Worm (Caenorhabditis elegans) whole organism, L4 larva: ENCODE measurements around the gene F38B6.8.
A peak's percentile ranks its signal among the peaks of the same experiment; 100 is the strongest.

Experiments
- D1046.2 ChIP-seq: fragments of 200-800 bp; sonication (Bioruptor generic); IDR thresholded peaks from 2 replicates; pipeline ENCODE4 v1.3.6; 2022; ENCODE audit warnings: missing genetic modification characterization, missing compliant biosample characterization
- F26F4.8 ChIP-seq: fragments of 200-800 bp; sonication (Bioruptor generic); conservative IDR thresholded peaks from 2 replicates; pipeline ENCODE4 v1.3.6; 2022; ENCODE audit warnings: missing genetic modification characterization, missing compliant biosample characterization
- F49E8.2 ChIP-seq: sonication (generic microtip); optimal IDR thresholded peaks from 2 replicates; lab custom pipeline; 2016; ENCODE audit warnings: missing compliant biosample characterization, mild to moderate bottlenecking, missing genetic modification characterization, borderline replicate concordance
- R02D3.7 ChIP-seq: fragments of 150-350 bp; sonication (generic microtip); optimal IDR thresholded peaks from 3 replicates; lab custom pipeline; 2014; ENCODE audit warnings: missing biosample characterization, missing genetic modification characterization
- T26A8.4 ChIP-seq: fragments of 200-800 bp; sonication (Bioruptor generic); IDR thresholded peaks from 2 replicates; pipeline ENCODE4 v1.3.6; 2022; ENCODE audit warnings: missing genetic modification characterization, missing compliant biosample characterization
- Y105C5A.15 ChIP-seq: fragments of 200-800 bp; sonication (Bioruptor generic); IDR thresholded peaks from 2 replicates; pipeline ENCODE4 v1.3.6; 2022; ENCODE audit warnings: missing genetic modification characterization, missing compliant biosample characterization
- Y48G9A.11 ChIP-seq: fragments of 200-800 bp; sonication (Bioruptor generic); IDR thresholded peaks from 2 replicates; pipeline ENCODE4 v1.3.6; 2022; ENCODE audit warnings: missing genetic modification reagents, missing genetic modification characterization, missing compliant biosample characterization
- Y5F2A.4 ChIP-seq: fragments of 200-800 bp; sonication (Bioruptor generic); optimal IDR thresholded peaks from 2 replicates; lab custom pipeline; 2018; ENCODE audit warnings: mild to moderate bottlenecking, missing genetic modification characterization, missing compliant biosample characterization
- ZK337.2 ChIP-seq: fragments of 200-800 bp; sonication (Bioruptor generic); IDR thresholded peaks from 2 replicates; pipeline ENCODE4 v1.3.6; 2022; ENCODE audit warnings: missing genetic modification reagents, missing genetic modification characterization, missing compliant biosample characterization
- ZK546.5 ChIP-seq, 2 experiments: sonication (generic microtip); optimal IDR thresholded peaks; 2 replicates each; lab custom pipeline; 2017; ENCODE audit warnings: missing biosample characterization in 2 of 2, missing genetic modification characterization in 2 of 2
- aha-1 ChIP-seq: fragments of 150-350 bp; peaks from one replicate; lab custom pipeline; 2014; ENCODE audit warnings: missing biosample characterization, missing genetic modification characterization
- ceh-28 ChIP-seq: fragments of 150-350 bp; optimal IDR thresholded peaks from 2 replicates; lab custom pipeline; 2014; ENCODE audit warnings: missing biosample characterization, missing genetic modification reagents, missing genetic modification characterization
- ces-1 ChIP-seq: fragments of 150-350 bp; sonication (generic microtip); optimal IDR thresholded peaks from 4 replicates; lab custom pipeline; 2014; ENCODE audit warnings: missing biosample characterization, missing genetic modification reagents, missing genetic modification characterization
- daf-12 ChIP-seq: fragments of 150-350 bp; optimal IDR thresholded peaks from 2 replicates; lab custom pipeline; 2014; ENCODE audit warnings: missing biosample characterization, missing genetic modification reagents, missing genetic modification characterization
- daf-16 ChIP-seq, 3 experiments: sonication (generic microtip); optimal IDR thresholded peaks; 2 replicates each; lab custom pipeline; 2016 to 2017; ENCODE audit warnings: missing genetic modification characterization in 3 of 3, missing genetic modification reagents in 3 of 3, mild to moderate bottlenecking in 2 of 3, missing compliant biosample characterization in 2 of 3, missing biosample characterization in 1 of 3, moderate library complexity in 1 of 3
- dmd-6 ChIP-seq: fragments of 200-800 bp; sonication (Bioruptor generic); IDR thresholded peaks from 2 replicates; pipeline ENCODE4 v1.3.6; 2022; ENCODE audit warnings: missing genetic modification reagents, missing genetic modification characterization, missing compliant biosample characterization
- dpl-1 ChIP-seq: fragments of 150-350 bp; optimal IDR thresholded peaks from 2 replicates; lab custom pipeline; 2014; ENCODE audit warnings: missing biosample characterization, missing genetic modification reagents, missing genetic modification characterization
- duxl-1 ChIP-seq: sonication (generic microtip); optimal IDR thresholded peaks from 2 replicates; lab custom pipeline; 2016; ENCODE audit warnings: mild to moderate bottlenecking, missing genetic modification characterization, moderate library complexity, missing compliant biosample characterization; ENCODE audit not compliant: poor library complexity
- egl-27 ChIP-seq: sonication (generic microtip); optimal IDR thresholded peaks from 3 replicates; lab custom pipeline; 2017; ENCODE audit warnings: missing biosample characterization, missing genetic modification reagents, missing genetic modification characterization
- fos-1 ChIP-seq: fragments of 150-350 bp; optimal IDR thresholded peaks from 2 replicates; lab custom pipeline; 2014; ENCODE audit warnings: missing biosample characterization, missing genetic modification characterization
- hlh-11 ChIP-seq: fragments of 200-800 bp; sonication (Bioruptor generic); optimal IDR thresholded peaks from 2 replicates; lab custom pipeline; 2018; ENCODE audit warnings: mild to moderate bottlenecking, missing genetic modification characterization, missing compliant biosample characterization
- jun-1 ChIP-seq: fragments of 150-350 bp; optimal IDR thresholded peaks from 2 replicates; lab custom pipeline; 2014; ENCODE audit warnings: missing biosample characterization, missing genetic modification reagents, missing genetic modification characterization
- lin-13 ChIP-seq: fragments of 150-350 bp; optimal IDR thresholded peaks from 2 replicates; lab custom pipeline; 2014; ENCODE audit warnings: missing biosample characterization, missing genetic modification reagents, missing genetic modification characterization
- lin-15B ChIP-seq: fragments of 150-350 bp; sonication (generic microtip); optimal IDR thresholded peaks from 3 replicates; lab custom pipeline; 2014; ENCODE audit warnings: missing biosample characterization, missing genetic modification characterization
- lin-38 ChIP-seq: fragments of 200-800 bp; sonication (Bioruptor generic); IDR thresholded peaks from 2 replicates; pipeline ENCODE4 v1.3.6; 2022; ENCODE audit warnings: missing genetic modification reagents, missing genetic modification characterization, missing compliant biosample characterization
- lsy-2 ChIP-seq, 2 experiments: fragments of 150-350 bp in 1 of 2; sonication (generic microtip) in 1 of 2; optimal IDR thresholded peaks; 2 replicates each; lab custom pipeline; 2014 to 2017; ENCODE audit warnings: missing biosample characterization in 2 of 2, missing genetic modification characterization in 2 of 2
- mdl-1 ChIP-seq, 2 experiments: fragments of 150-350 bp in 1 of 2; sonication (generic microtip) in 1 of 2; optimal IDR thresholded peaks; 2 replicates each; lab custom pipeline; 2014 to 2017; ENCODE audit warnings: missing biosample characterization in 2 of 2, missing genetic modification characterization in 2 of 2
- mdt-29 ChIP-seq: fragments of 200-800 bp; sonication (Bioruptor generic); IDR thresholded peaks from 2 replicates; pipeline ENCODE4 v1.3.6; 2022; ENCODE audit warnings: missing genetic modification reagents, missing genetic modification characterization, missing compliant biosample characterization
- mep-1 ChIP-seq: fragments of 150-350 bp; sonication (generic microtip); optimal IDR thresholded peaks from 3 replicates; lab custom pipeline; 2014; ENCODE audit warnings: missing biosample characterization, missing genetic modification characterization
- mes-2 ChIP-seq: sonication (generic microtip); optimal IDR thresholded peaks from 2 replicates; lab custom pipeline; 2016; ENCODE audit warnings: missing genotype, mild to moderate bottlenecking, missing genetic modification characterization, missing compliant biosample characterization; ENCODE audit not compliant: poor library complexity, severe bottlenecking
- mxl-2 ChIP-seq: fragments of 200-800 bp; sonication (Bioruptor generic); conservative IDR thresholded peaks from 2 replicates; pipeline ENCODE4 v1.3.6; 2022; ENCODE audit warnings: missing genetic modification reagents, missing genetic modification characterization, missing compliant biosample characterization
- mxl-3 ChIP-seq: fragments of 200-800 bp; sonication (Bioruptor generic); optimal IDR thresholded peaks from 2 replicates; lab custom pipeline; 2018; ENCODE audit warnings: mild to moderate bottlenecking, missing genetic modification characterization, missing compliant biosample characterization
- nhr-10 ChIP-seq: fragments of 150-350 bp; optimal IDR thresholded peaks from 2 replicates; lab custom pipeline; 2014; ENCODE audit warnings: missing biosample characterization, missing genetic modification characterization
- nhr-28 ChIP-seq: fragments of 150-350 bp; optimal IDR thresholded peaks from 2 replicates; lab custom pipeline; 2014; ENCODE audit warnings: missing biosample characterization, missing genetic modification characterization
- nhr-41 ChIP-seq: fragments of 200-800 bp; sonication (Bioruptor generic); IDR thresholded peaks from 2 replicates; pipeline ENCODE4 v1.3.6; 2022; ENCODE audit warnings: missing genetic modification reagents, missing genetic modification characterization, missing compliant biosample characterization
- nhr-42 ChIP-seq: fragments of 200-800 bp; sonication (Bioruptor generic); IDR thresholded peaks from 2 replicates; pipeline ENCODE4 v1.3.6; 2022; ENCODE audit warnings: missing genetic modification characterization, missing compliant biosample characterization
- nhr-48 ChIP-seq: sonication (generic microtip); optimal IDR thresholded peaks from 2 replicates; lab custom pipeline; 2016; ENCODE audit warnings: mild to moderate bottlenecking, missing genetic modification characterization, missing compliant biosample characterization
- nhr-6 ChIP-seq: fragments of 150-350 bp; optimal IDR thresholded peaks from 2 replicates; lab custom pipeline; 2014; ENCODE audit warnings: missing biosample characterization, missing genetic modification characterization
- pha-4 ChIP-seq, 2 experiments: fragments of 150-350 bp in 1 of 2; fragments of 200-800 bp in 1 of 2; sonication (Bioruptor generic) in 1 of 2; IDR thresholded peaks in 1 of 2; optimal IDR thresholded peaks in 1 of 2; 2 replicates each; pipeline versions ENCODE4 v1.3.6 to Lab custom; 2014 to 2022; ENCODE audit warnings: missing genetic modification characterization in 2 of 2, missing genetic modification reagents in 2 of 2, missing biosample characterization in 1 of 2, missing compliant biosample characterization in 1 of 2
- pqm-1 ChIP-seq: sonication (generic microtip); optimal IDR thresholded peaks from 2 replicates; lab custom pipeline; 2017; ENCODE audit warnings: missing biosample characterization, missing genetic modification characterization
- saeg-2 ChIP-seq: fragments of 200-800 bp; sonication (Bioruptor generic); IDR thresholded peaks from 2 replicates; pipeline ENCODE4 v1.3.6; 2022; ENCODE audit warnings: missing genetic modification reagents, missing genetic modification characterization, missing compliant biosample characterization
- set-16 ChIP-seq: fragments of 200-800 bp; sonication (Bioruptor generic); IDR thresholded peaks from 2 replicates; pipeline ENCODE4 v1.3.6; 2022; ENCODE audit warnings: missing genetic modification reagents, missing genetic modification characterization, missing compliant biosample characterization
- spr-1 ChIP-seq: sonication (generic microtip); optimal IDR thresholded peaks from 2 replicates; lab custom pipeline; 2016; ENCODE audit warnings: mild to moderate bottlenecking, missing genetic modification characterization, missing compliant biosample characterization
- unc-39 ChIP-seq: sonication (generic microtip); optimal IDR thresholded peaks from 2 replicates; lab custom pipeline; 2017; ENCODE audit warnings: missing biosample characterization, missing genetic modification characterization
- vab-7 ChIP-seq: fragments of 200-800 bp; sonication (Bioruptor generic); IDR thresholded peaks from 2 replicates; pipeline ENCODE4 v1.3.6; 2022; ENCODE audit warnings: missing genetic modification reagents, missing genetic modification characterization, missing compliant biosample characterization
- zfp-3 ChIP-seq: fragments of 200-800 bp; sonication (Bioruptor generic); conservative IDR thresholded peaks from 2 replicates; pipeline ENCODE4 v1.3.6; 2022; ENCODE audit warnings: missing genetic modification reagents, missing genetic modification characterization, missing compliant biosample characterization
- ztf-7 ChIP-seq: fragments of 150-350 bp; optimal IDR thresholded peaks from 2 replicates; lab custom pipeline; 2014; ENCODE audit warnings: missing biosample characterization, missing genetic modification characterization

Gene F38B6.8

DNA sequence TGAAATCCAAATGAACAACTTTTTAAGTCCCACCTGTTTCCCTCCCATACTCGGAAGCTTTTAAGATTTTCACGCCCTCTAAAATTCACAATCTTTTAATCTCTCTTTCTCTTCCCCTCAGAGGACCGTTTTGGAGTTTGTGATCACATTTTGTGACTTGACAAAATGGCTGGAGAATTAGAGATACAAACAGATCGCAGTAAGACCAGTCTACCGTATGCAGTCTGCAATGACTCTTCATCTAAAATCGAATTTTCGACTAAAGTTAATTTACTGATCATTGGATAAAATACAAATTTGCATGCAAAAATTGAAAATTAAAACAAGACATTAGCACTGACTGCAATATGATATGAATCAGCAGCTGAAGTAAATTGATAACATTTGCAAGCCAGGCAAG is 41.1 kb downstream of the F38B6.8 start (continued):
- TF ChIP-seq aha-1 (tag; lab: Kevin White, UChicago) = peak; percentile 78
- TF ChIP-seq nhr-6 = no peak
- no peak for TF ChIP-seq vab-7
- TF ChIP-seq unc-39 (tag; lab: Kevin White, UChicago) = no peak
- TF ChIP-seq F49E8.2 = no peak
- TF ChIP-seq ces-1 = no peak
- no peak for TF ChIP-seq mdt-29 (GFP tag; lab: Robert Waterston, UW)
- TF ChIP-seq egl-27 (tag; lab: Kevin White, UChicago) = no peak
- no peak for TF ChIP-seq lin-15B (tag; lab: Kevin White, UChicago)
- TF ChIP-seq ztf-7 (tag; lab: Kevin White, UChicago) = no peak
- TF ChIP-seq F26F4.8 (GFP tag; lab: Robert Waterston, UW) = no peak
- no peak for TF ChIP-seq ZK546.5 (tag; optimal IDR thresholded peaks at IDR 0.05; lab: Kevin White, UChicago)
- TF ChIP-seq T26A8.4 = no peak
- no peak for TF ChIP-seq saeg-2
- no peak for TF ChIP-seq zfp-3 (GFP tag; lab: Robert Waterston, UW)
- TF ChIP-seq nhr-42 (GFP tag; lab: Robert Waterston, UW) = no peak
- no peak for TF ChIP-seq dpl-1 (GFP tag; lab: Kevin White, UChicago)
- no peak for TF ChIP-seq mxl-2 (GFP tag; lab: Robert Waterston, UW)
- TF ChIP-seq R02D3.7 (tag; lab: Kevin White, UChicago) = no peak
- TF ChIP-seq mes-2 (tag; lab: Kevin White, UChicago) = no peak
- TF ChIP-seq daf-16 (GFP tag; optimal IDR thresholded peaks at IDR 0.05; lab: Kevin White, UChicago) = no peak
- peak; percentile 1 for TF ChIP-seq daf-16 (tag; optimal IDR thresholded peaks at IDR 0.05; lab: Kevin White, UChicago)
- no peak for TF ChIP-seq Y5F2A.4 (GFP tag; lab: Kevin White, UChicago)
- TF ChIP-seq lin-38 (GFP tag; lab: Robert Waterston, UW) = no peak
- TF ChIP-seq mep-1 (tag; lab: Kevin White, UChicago) = no peak
- no peak for TF ChIP-seq Y105C5A.15 (GFP tag; lab: Robert Waterston, UW)
- TF ChIP-seq nhr-28 (tag; lab: Kevin White, UChicago) = peak; percentile 32
- no peak for TF ChIP-seq pha-4 (GFP tag; IDR thresholded peaks at IDR 0.05; lab: Robert Waterston, UW)
- no peak for TF ChIP-seq pha-4 (tag; optimal IDR thresholded peaks at IDR 0.05; lab: Kevin White, UChicago)
- TF ChIP-seq fos-1 (tag; lab: Kevin White, UChicago) = no peak
- TF ChIP-seq ZK337.2 (GFP tag; lab: Robert Waterston, UW) = no peak
- no peak for TF ChIP-seq daf-12 (tag; lab: Kevin White, UChicago)
- no peak for TF ChIP-seq lin-13 (GFP tag; lab: Kevin White, UChicago)
- no peak for TF ChIP-seq D1046.2
- no peak for TF ChIP-seq duxl-1 (tag; lab: Kevin White, UChicago)
- TF ChIP-seq Y48G9A.11 (GFP tag; lab: Robert Waterston, UW) = no peak
- no peak for TF ChIP-seq spr-1 (tag; lab: Kevin White, UChicago)

DNA sequence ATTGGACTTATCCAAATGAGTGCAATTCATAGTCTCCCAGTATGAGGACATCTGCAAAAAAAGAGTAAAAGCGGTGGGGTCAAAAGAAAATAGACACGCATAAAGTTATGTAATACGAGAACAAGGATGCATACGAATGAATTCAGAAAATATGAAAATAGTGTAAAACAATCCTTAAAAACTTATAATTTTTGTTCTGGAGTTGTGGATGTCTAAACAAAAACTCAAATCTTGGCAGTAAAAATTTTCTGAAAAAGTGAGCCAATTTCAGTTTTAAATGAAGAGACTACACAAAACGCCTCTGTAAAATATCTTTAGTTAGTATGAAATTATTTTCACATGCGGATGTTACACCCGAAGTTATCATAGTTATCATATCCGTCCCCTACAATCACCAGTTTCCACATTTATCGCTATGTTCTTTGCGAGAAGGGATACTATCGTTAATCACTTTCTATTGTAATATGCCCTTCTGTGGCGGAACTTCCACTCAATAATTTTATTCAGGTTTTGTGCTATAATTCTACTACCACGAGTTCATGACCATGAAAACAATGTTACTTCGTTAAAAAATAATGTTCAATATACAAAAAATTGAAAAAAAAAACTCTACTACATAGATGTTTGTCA is 41.9 kb downstream of the F38B6.8 start, which contains the start of gene nhr-120:
TSS of gene nhr-120 (minus strand) at position 51 of the 630 bp plus-strand sequence.
- TF ChIP-seq aha-1 (tag; lab: Kevin White, UChicago) (peak; percentile 49), set-16 (no peak)

DNA sequence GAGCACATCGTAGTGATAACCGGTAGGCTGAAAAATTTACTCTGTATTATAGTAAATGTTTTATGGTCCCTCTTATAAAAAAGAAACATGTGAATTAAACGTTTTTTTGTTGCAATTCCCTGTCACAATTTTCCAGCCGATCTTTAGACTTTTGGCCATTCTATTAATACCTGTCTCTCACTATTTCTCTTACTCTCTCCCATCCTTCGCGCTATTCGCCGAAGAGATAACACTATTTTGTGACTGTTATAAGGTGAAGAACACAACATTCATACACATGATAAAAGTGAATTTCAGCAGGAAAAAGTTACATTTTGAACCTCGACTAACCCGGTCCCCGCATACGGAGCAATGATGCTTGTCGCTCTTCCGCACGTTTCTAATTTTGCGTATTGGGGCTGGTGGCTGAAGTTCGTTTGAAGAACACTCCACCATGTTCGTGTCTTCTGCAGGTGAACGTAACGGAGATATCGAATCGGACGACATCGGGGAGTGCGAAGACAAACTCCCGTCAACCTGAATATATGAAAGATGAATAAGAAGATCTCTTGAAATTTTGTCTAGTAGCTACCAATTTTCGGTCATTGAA is 43.5 kb downstream of the F38B6.8 start:
- peak; percentile 42 for TF ChIP-seq mep-1 (tag; lab: Kevin White, UChicago)
- TF ChIP-seq R02D3.7 (tag; lab: Kevin White, UChicago) = no peak
- TF ChIP-seq ceh-28 (tag; lab: Kevin White, UChicago) = no peak
- TF ChIP-seq T26A8.4 = no peak
- peak; percentile 85 for TF ChIP-seq pqm-1 (tag; lab: Kevin White, UChicago)
- peak; percentile 76 for TF ChIP-seq hlh-11 (tag; lab: Kevin White, UChicago)
- no peak for TF ChIP-seq daf-16 (GFP tag; optimal IDR thresholded peaks at IDR 0.05; lab: Kevin White, UChicago)
- peak; percentile 41 for TF ChIP-seq daf-16 (tag; optimal IDR thresholded peaks at IDR 0.05; lab: Kevin White, UChicago)
- TF ChIP-seq lin-13 (GFP tag; lab: Kevin White, UChicago) = peak; percentile 18
- TF ChIP-seq dmd-6 (GFP tag; lab: Robert Waterston, UW) = peak; percentile 89
- TF ChIP-seq nhr-10 = no peak
- no peak for TF ChIP-seq nhr-41
- TF ChIP-seq nhr-48 (tag; lab: Kevin White, UChicago) = peak; percentile 4
- peak in 1 of 2 experiments; percentile 61 for TF ChIP-seq mdl-1 (tag; optimal IDR thresholded peaks at IDR 0.05; lab: Kevin White, UChicago)
- TF ChIP-seq mxl-3 = peak; percentile 71
- no peak for TF ChIP-seq jun-1 (tag; lab: Kevin White, UChicago)
- no peak for TF ChIP-seq lsy-2 (tag; optimal IDR thresholded peaks at IDR 0.05; lab: Kevin White, UChicago)
